Worm (Caenorhabditis elegans): ENCODE measurements around the gene cfp-1.

ce11 chrIV:14115045-14115444 is 37.8 kb downstream of the cfp-1 start:
- no peak for TF ChIP-seq egl-13 (tag; optimal IDR thresholded peaks at IDR 0.05)
- no peak for TF ChIP-seq mep-1 (tag; optimal IDR thresholded peaks at IDR 0.05)
- no peak for TF ChIP-seq ces-1 (GFP tag; optimal IDR thresholded peaks at IDR 0.05)
- TF ChIP-seq nhr-85 (tag), result no peak
- TF ChIP-seq lin-13 (GFP tag; optimal IDR thresholded peaks at IDR 0.05), result no peak
- TF ChIP-seq pqm-1 (tag; optimal IDR thresholded peaks at IDR 0.05), result no peak
- TF ChIP-seq xbp-1 (tag; optimal IDR thresholded peaks at IDR 0.05), result no peak
- no peak for TF ChIP-seq nhr-12 (tag; optimal IDR thresholded peaks at IDR 0.05)
- no peak for TF ChIP-seq fkh-10 (GFP tag; optimal IDR thresholded peaks at IDR 0.05)
- TF ChIP-seq nhr-47 (tag; optimal IDR thresholded peaks at IDR 0.05), result no peak
- no peak for TF ChIP-seq nhr-76 (tag; optimal IDR thresholded peaks at IDR 0.05)
- TF ChIP-seq elt-2 (tag; optimal IDR thresholded peaks at IDR 0.05), result no peak
- TF ChIP-seq lir-3 (tag; optimal IDR thresholded peaks at IDR 0.05; ENCODE audit: poor library complexity), result no peak
- TF ChIP-seq nhr-237 (tag; optimal IDR thresholded peaks at IDR 0.05), result no peak
